Worm (Caenorhabditis elegans) whole organism, late embryonic: ENCODE results near the gene ttr-42.

Source experiments
- C08G9.2 ChIP-seq: sonication (generic microtip); optimal IDR thresholded peaks from 2 replicates; lab custom pipeline; 2016; ENCODE audit warnings: mild to moderate bottlenecking, missing genetic modification characterization, moderate library complexity, missing compliant biosample characterization
- F13H6.1 ChIP-seq: sonication (generic microtip); optimal IDR thresholded peaks from 2 replicates; lab custom pipeline; 2016; ENCODE audit warnings: missing genetic modification characterization, missing compliant biosample characterization
- K09A11.1 ChIP-seq: sonication (generic microtip); optimal IDR thresholded peaks from 2 replicates; lab custom pipeline; 2017; ENCODE audit warnings: antibody characterized with exemption, mild to moderate bottlenecking, missing genetic modification characterization, missing compliant biosample characterization; ENCODE audit not compliant: insufficient read depth
- ama-1 ChIP-seq: fragments of 150-350 bp; optimal IDR thresholded peaks from 2 replicates; lab custom pipeline; 2014
- ceh-14 ChIP-seq: sonication (generic microtip); optimal IDR thresholded peaks from 2 replicates; lab custom pipeline; 2016; ENCODE audit warnings: missing genotype, missing genetic modification characterization, missing compliant biosample characterization
- ceh-19 ChIP-seq: fragments of 200-800 bp; sonication (Bioruptor generic); optimal IDR thresholded peaks from 2 replicates; lab custom pipeline; 2018; ENCODE audit warnings: mild to moderate bottlenecking, missing genetic modification characterization, missing compliant biosample characterization
- ceh-22 ChIP-seq: sonication (generic microtip); optimal IDR thresholded peaks from 2 replicates; lab custom pipeline; 2017; ENCODE audit warnings: missing biosample characterization, missing genetic modification characterization
- ceh-24 ChIP-seq: sonication (generic microtip); optimal IDR thresholded peaks from 2 replicates; lab custom pipeline; 2016; ENCODE audit warnings: mild to moderate bottlenecking, missing genetic modification characterization, missing compliant biosample characterization
- ceh-31 ChIP-seq: sonication (generic microtip); optimal IDR thresholded peaks from 2 replicates; lab custom pipeline; 2016; ENCODE audit warnings: missing genetic modification characterization, missing compliant biosample characterization
- ceh-34 ChIP-seq: sonication (generic microtip); optimal IDR thresholded peaks from 2 replicates; lab custom pipeline; 2016; ENCODE audit warnings: mild to moderate bottlenecking, missing genetic modification characterization, missing compliant biosample characterization
- ceh-45 ChIP-seq: fragments of 200-800 bp; sonication (Bioruptor generic); IDR thresholded peaks from 2 replicates; pipeline ENCODE4 v1.3.6; 2022; ENCODE audit warnings: missing genetic modification reagents, missing genetic modification characterization, missing compliant biosample characterization
- ceh-9 ChIP-seq: sonication (generic microtip); optimal IDR thresholded peaks from 2 replicates; lab custom pipeline; 2016; ENCODE audit warnings: mild to moderate bottlenecking, missing genetic modification characterization, inconsistent platforms, missing compliant biosample characterization
- che-1 ChIP-seq: sonication (generic microtip); optimal IDR thresholded peaks from 2 replicates; lab custom pipeline; 2016; ENCODE audit warnings: mild to moderate bottlenecking, missing genetic modification characterization, missing compliant biosample characterization
- dmd-4 ChIP-seq: sonication (generic microtip); optimal IDR thresholded peaks from 2 replicates; lab custom pipeline; 2016; ENCODE audit warnings: borderline replicate concordance, missing genetic modification characterization, missing compliant biosample characterization
- elt-4 ChIP-seq: sonication (generic microtip); optimal IDR thresholded peaks from 2 replicates; lab custom pipeline; 2016; ENCODE audit warnings: missing genetic modification characterization, missing compliant biosample characterization
- ets-4 ChIP-seq: sonication (generic microtip); optimal IDR thresholded peaks from 2 replicates; lab custom pipeline; 2016; ENCODE audit warnings: missing genetic modification characterization, missing compliant biosample characterization
- eyg-1 ChIP-seq: sonication (generic microtip); optimal IDR thresholded peaks from 2 replicates; lab custom pipeline; 2016; ENCODE audit warnings: missing genotype, missing genetic modification characterization, missing compliant biosample characterization
- fkh-10 ChIP-seq: fragments of 150-350 bp; optimal IDR thresholded peaks from 2 replicates; lab custom pipeline; 2014; ENCODE audit warnings: missing biosample characterization, missing genetic modification reagents, missing genetic modification characterization
- fkh-6 ChIP-seq: sonication (generic microtip); optimal IDR thresholded peaks from 2 replicates; lab custom pipeline; 2016; ENCODE audit warnings: missing genetic modification characterization, missing compliant biosample characterization
- gmeb-2 ChIP-seq: sonication (generic microtip); optimal IDR thresholded peaks from 2 replicates; lab custom pipeline; 2016; ENCODE audit warnings: missing genetic modification characterization, inconsistent platforms, missing compliant biosample characterization
- hlh-13 ChIP-seq: fragments of 200-800 bp; sonication (Bioruptor generic); optimal IDR thresholded peaks from 2 replicates; lab custom pipeline; 2018; ENCODE audit warnings: mild to moderate bottlenecking, missing genetic modification characterization, missing compliant biosample characterization
- hlh-30 ChIP-seq: sonication (generic microtip); optimal IDR thresholded peaks from 2 replicates; lab custom pipeline; 2017; ENCODE audit warnings: antibody characterized with exemption, missing genetic modification characterization, missing compliant biosample characterization; ENCODE audit not compliant: insufficient read depth
- hlh-6 ChIP-seq: sonication (generic microtip); optimal IDR thresholded peaks from 2 replicates; lab custom pipeline; 2016; ENCODE audit warnings: missing genotype, missing genetic modification characterization, missing compliant biosample characterization
- madf-2 ChIP-seq: sonication (generic microtip); optimal IDR thresholded peaks from 2 replicates; lab custom pipeline; 2017; ENCODE audit warnings: missing genetic modification characterization, missing compliant biosample characterization
- mec-3 ChIP-seq: sonication (generic microtip); optimal IDR thresholded peaks from 2 replicates; lab custom pipeline; 2016; ENCODE audit warnings: borderline replicate concordance, missing genetic modification characterization, missing compliant biosample characterization
- nfya-1 ChIP-seq: sonication (generic microtip); optimal IDR thresholded peaks from 2 replicates; lab custom pipeline; 2017; ENCODE audit warnings: missing genetic modification characterization, mild to moderate bottlenecking, missing compliant biosample characterization, antibody characterized with exemption, moderate library complexity
- nhr-232 ChIP-seq: sonication (generic microtip); optimal IDR thresholded peaks from 2 replicates; lab custom pipeline; 2016; ENCODE audit warnings: missing genetic modification characterization, missing compliant biosample characterization
- npax-4 ChIP-seq: sonication (generic microtip); optimal IDR thresholded peaks from 2 replicates; lab custom pipeline; 2016; ENCODE audit warnings: missing genetic modification characterization, missing compliant biosample characterization
- pag-3 ChIP-seq: sonication (generic microtip); optimal IDR thresholded peaks from 2 replicates; lab custom pipeline; 2016; ENCODE audit warnings: missing compliant biosample characterization, missing genetic modification characterization, borderline replicate concordance
- pha-2 ChIP-seq: sonication (generic microtip); optimal IDR thresholded peaks from 2 replicates; lab custom pipeline; 2017; ENCODE audit warnings: mild to moderate bottlenecking, missing genetic modification characterization, missing compliant biosample characterization
- pqm-1 ChIP-seq: sonication (generic microtip); optimal IDR thresholded peaks from 2 replicates; lab custom pipeline; 2016; ENCODE audit warnings: missing genetic modification characterization, missing compliant biosample characterization
- pros-1 ChIP-seq: fragments of 150-350 bp; optimal IDR thresholded peaks from 2 replicates; lab custom pipeline; 2014; ENCODE audit warnings: missing biosample characterization, missing genetic modification reagents, missing genetic modification characterization
- ref-2 ChIP-seq: sonication (generic microtip); optimal IDR thresholded peaks from 2 replicates; lab custom pipeline; 2016; ENCODE audit warnings: missing genetic modification characterization, missing compliant biosample characterization
- rnt-1 ChIP-seq: sonication (generic microtip); optimal IDR thresholded peaks from 2 replicates; lab custom pipeline; 2016; ENCODE audit warnings: missing genetic modification characterization, missing compliant biosample characterization
- sdc-2 ChIP-seq: sonication (generic microtip); optimal IDR thresholded peaks from 2 replicates; lab custom pipeline; 2016; ENCODE audit warnings: missing genotype, missing genetic modification characterization, missing compliant biosample characterization
- sox-2 ChIP-seq: fragments of 200-800 bp; sonication (Bioruptor generic); IDR thresholded peaks from 2 replicates; pipeline ENCODE4 v1.3.6; 2022; ENCODE audit warnings: missing genetic modification reagents, missing genetic modification characterization, missing compliant biosample characterization
- tbx-2 ChIP-seq: sonication (generic microtip); optimal IDR thresholded peaks from 2 replicates; lab custom pipeline; 2016; ENCODE audit warnings: missing genetic modification characterization, missing compliant biosample characterization
- tbx-7 ChIP-seq: sonication (generic microtip); optimal IDR thresholded peaks from 2 replicates; lab custom pipeline; 2016; ENCODE audit warnings: missing genotype, missing genetic modification characterization, missing compliant biosample characterization
- ttx-3 ChIP-seq: sonication (generic microtip); optimal IDR thresholded peaks from 2 replicates; lab custom pipeline; 2016; ENCODE audit warnings: missing genetic modification reagents, missing genetic modification characterization, missing compliant biosample characterization
- unc-42 ChIP-seq: sonication (generic microtip); optimal IDR thresholded peaks from 2 replicates; lab custom pipeline; 2016; ENCODE audit warnings: missing genotype, missing genetic modification characterization, missing compliant biosample characterization
- unc-86 ChIP-seq: sonication (generic microtip); optimal IDR thresholded peaks from 2 replicates; lab custom pipeline; 2016; ENCODE audit warnings: missing genetic modification characterization, missing compliant biosample characterization

ttr-42 gene

DNA sequence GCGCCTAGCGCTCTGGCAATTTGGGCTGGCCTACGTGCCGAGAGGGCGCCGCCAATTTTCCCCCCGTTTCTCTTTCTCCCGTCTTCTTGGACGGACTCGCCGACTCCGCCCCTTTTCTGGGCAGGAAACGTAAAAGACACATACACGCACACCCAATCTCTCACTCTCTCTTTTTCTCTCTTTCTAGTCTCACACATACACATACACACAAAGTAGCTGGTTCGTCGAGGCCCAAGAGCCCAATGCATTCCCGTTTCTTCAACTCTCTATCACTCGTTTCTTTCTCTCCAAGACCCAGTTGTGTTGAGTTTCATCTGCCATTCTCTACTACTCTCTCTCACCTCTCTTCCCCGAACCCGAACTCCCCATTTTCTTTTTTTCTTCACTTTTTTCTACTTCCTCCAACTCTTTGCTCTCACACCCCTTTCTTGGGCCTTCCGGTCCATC is 21.3 kb downstream of the ttr-42 start (continued):
- TF ChIP-seq tbx-2 (tag; lab: Kevin White, UChicago) (peak; percentile 65), rnt-1 (peak; percentile 72), ceh-24 (tag; lab: Kevin White, UChicago) (no peak), ceh-9 (no peak), nfya-1 (tag; lab: Kevin White, UChicago) (peak; percentile 61), ref-2 (tag; lab: Kevin White, UChicago) (no peak), F13H6.1 (tag; lab: Kevin White, UChicago) (peak; percentile 37), fkh-6 (peak; percentile 37), unc-42 (tag; lab: Kevin White, UChicago) (peak; percentile 75), pha-2 (tag; lab: Kevin White, UChicago) (no peak), hlh-6 (peak; percentile 74), npax-4 (tag; lab: Kevin White, UChicago) (no peak), pqm-1 (tag; lab: Kevin White, UChicago) (no peak), ceh-22 (tag; lab: Kevin White, UChicago) (no peak), pag-3 (tag; lab: Kevin White, UChicago) (no peak), ama-1 (lab: Kevin White, UChicago) (no peak), hlh-13 (no peak), elt-4 (tag; lab: Kevin White, UChicago) (no peak), gmeb-2 (no peak), eyg-1 (no peak), C08G9.2 (peak; percentile 40), unc-86 (no peak)

DNA sequence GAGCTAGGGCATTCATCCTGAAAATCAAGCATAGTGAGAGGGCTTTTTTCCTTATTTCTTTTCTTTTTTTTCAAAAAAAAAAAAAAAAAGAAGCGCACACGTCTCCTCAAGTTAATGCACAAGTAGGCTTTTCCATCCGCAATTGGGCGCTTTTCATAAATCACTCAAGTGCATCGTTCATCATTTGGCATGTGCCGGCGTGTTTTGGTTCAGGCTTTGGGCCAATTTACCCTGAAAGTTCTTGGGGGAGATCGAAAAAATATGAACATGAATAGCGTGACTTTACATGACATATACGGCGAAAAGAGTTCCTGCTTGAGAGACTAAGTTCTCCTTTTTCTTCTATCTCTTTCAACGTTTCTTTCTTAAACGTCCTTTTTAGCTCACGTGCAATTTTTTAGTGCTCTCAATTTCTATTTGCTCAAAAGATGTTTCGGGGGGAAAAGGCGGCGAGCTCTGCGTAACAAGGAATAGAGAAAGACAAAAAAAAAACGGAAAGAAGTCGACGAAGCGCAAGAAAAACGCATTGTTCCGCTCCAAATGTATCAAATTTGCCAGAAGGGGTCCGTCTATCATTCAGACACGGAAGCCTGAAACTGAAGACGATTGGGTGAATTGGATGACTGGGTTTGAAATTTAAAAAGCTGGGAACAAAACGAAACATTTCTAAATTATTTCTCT is 23.6 kb downstream of the ttr-42 start:
- TF ChIP-seq unc-42 (tag; lab: Kevin White, UChicago) (peak; percentile 23), ceh-19 (no peak), madf-2 (tag; lab: Kevin White, UChicago) (no peak), pha-2 (tag; lab: Kevin White, UChicago) (no peak)
- TF ChIP-seq, all 69 proteins: peak for 1

DNA sequence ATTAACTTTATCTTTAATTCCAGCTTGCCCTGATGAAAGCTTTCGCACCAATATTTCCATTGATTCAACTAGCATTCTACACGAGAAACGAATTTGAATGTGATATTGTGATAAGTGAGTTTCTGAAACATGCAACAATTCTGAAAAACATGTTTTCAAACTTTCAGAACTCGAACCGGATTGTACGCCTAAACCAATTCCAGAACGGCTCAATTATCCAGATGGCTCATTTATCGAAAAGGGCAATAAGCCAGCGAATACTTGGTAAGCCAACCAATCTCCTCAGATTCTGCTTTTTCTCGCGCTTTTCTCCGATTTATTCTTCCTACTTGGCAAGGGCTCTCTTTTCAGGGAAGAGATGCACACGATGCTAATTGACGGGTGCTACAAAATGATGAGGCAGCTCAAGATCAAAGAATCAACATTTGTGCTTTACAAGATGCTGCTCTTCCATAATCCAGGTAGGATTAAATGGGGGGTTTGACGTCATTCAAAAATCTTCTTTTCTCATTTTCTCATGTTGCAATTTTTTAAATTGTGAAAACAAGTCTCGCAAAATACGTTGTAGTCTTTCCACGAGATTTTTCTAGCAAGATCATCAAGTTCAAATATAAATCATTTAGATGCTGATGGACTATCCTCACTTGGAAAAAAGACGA is 26.9 kb downstream of the ttr-42 start:
- TF ChIP-seq ets-4 (tag; lab: Kevin White, UChicago) (no peak), unc-86 (no peak), ceh-34 (tag; lab: Kevin White, UChicago) (no peak), ceh-24 (tag; lab: Kevin White, UChicago) (no peak), hlh-30 (tag; lab: Kevin White, UChicago) (no peak), sdc-2 (tag; lab: Kevin White, UChicago) (no peak)

DNA sequence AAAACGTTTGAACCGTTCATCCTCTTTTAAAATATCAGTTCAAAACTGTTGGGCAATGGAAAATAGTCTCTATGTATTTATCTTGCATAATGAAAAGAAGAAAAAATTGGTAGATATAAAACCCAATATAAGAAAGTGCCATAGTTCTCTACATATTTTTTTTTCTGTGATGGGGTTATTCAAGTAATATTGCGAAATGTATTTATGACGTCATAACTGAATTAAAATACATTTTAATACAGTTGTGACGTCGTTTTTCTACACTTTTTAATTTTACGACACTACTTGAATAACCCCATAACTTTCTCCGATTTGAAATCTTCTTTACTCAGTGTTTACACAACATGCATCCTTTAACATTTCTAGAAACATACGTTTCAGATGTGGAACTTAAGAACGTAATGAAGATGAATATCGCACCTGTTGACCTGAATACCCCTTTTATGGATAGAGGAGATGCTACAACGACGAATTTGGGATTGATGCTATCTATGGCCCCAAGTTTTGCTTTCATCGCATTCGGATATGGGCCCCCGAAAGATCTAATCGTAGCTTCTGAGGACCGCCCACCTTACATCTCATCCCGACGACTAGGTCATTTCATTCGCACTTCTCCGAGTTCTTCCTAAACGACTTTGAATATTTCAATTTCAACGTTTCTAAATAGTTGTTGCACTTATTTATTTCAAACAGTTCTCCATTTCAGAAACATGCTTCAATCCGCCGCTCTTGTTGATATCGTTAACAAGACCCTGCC is 30.2 kb downstream of the ttr-42 start, which contains the start of gene T03G6.1:
TSS of gene T03G6.1 (plus strand) at position 707 of the 757 bp plus-strand sequence.
- TF ChIP-seq ceh-34 (tag; lab: Kevin White, UChicago), result no peak
- TF ChIP-seq tbx-7 (tag; lab: Kevin White, UChicago), result no peak
- TF ChIP-seq ceh-19, result no peak
- TF ChIP-seq fkh-10 (GFP tag; lab: Kevin White, UChicago), result no peak
- no peak for TF ChIP-seq ceh-24 (tag; lab: Kevin White, UChicago)
- no peak for TF ChIP-seq ets-4 (tag; lab: Kevin White, UChicago)
- TF ChIP-seq ceh-22 (tag; lab: Kevin White, UChicago), result no peak

DNA sequence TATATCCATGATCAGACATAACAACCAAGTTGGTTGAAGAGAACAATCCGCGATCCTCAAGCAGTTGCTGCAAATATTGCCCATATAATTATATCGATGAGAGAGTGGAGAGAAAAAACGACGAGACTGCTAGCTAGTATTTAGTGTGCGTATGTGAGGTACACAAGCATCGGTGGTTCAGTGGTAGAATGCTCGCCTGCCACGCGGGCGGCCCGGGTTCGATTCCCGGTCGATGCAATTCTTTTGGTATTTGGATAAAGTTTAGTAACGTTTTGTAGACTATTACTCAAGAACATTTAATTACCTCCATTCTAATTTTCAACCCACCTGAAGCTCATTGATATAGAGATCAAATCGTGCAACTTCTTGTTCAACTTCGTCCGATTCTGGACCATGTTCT is 35.5 kb downstream of the ttr-42 start:
- TF ChIP-seq pros-1 (tag; lab: Kevin White, UChicago) (peak; percentile 18), eyg-1 (peak; percentile 48), nhr-232 (peak; percentile 77), ceh-31 (tag; lab: Kevin White, UChicago) (peak; percentile 58), che-1 (tag; lab: Kevin White, UChicago) (peak; percentile 75), hlh-6 (peak; percentile 70), mec-3 (tag; lab: Kevin White, UChicago) (no peak), ceh-14 (peak; percentile 46), ttx-3 (tag; lab: Kevin White, UChicago) (peak; percentile 77), sox-2 (GFP tag; lab: Robert Waterston, UW) (peak; percentile 52; the same call in 1 of the 2 replicates), K09A11.1 (tag; lab: Kevin White, UChicago) (peak; percentile 49), ceh-19 (peak; percentile 75), dmd-4 (tag; lab: Kevin White, UChicago) (peak; percentile 58), ceh-45 (GFP tag; lab: Robert Waterston, UW) (peak; percentile 79), nfya-1 (tag; lab: Kevin White, UChicago) (peak; percentile 61), tbx-7 (tag; lab: Kevin White, UChicago) (peak; percentile 12)
